Fruit fly (Drosophila melanogaster): Measurements from ENCODE around the gene CG4281.

The CG4281 gene

dm6 chrX:2071878-2072817, 7.2 kb upstream of the CG4281 start, which contains the start of gene Rtca (continued):
- TF ChIP-seq ranshi (GFP tag; IDR thresholded peaks at IDR 0.05) (peak; percentile 60), CG8089 (GFP tag; optimal IDR thresholded peaks at IDR 0.05) (peak; percentile 11), org-1 (GFP tag; optimal IDR thresholded peaks at IDR 0.05) (peak; percentile 76), Mad (GFP tag; optimal IDR thresholded peaks at IDR 0.05) (peak; percentile 35), CG3281 (GFP tag; optimal IDR thresholded peaks at IDR 0.05) (peak; percentile 78), CG4282 (GFP tag; optimal IDR thresholded peaks at IDR 0.05) (peak; percentile 13), CG6254 (GFP tag; optimal IDR thresholded peaks at IDR 0.05) (peak; percentile 40), CG17802 (tag; optimal IDR thresholded peaks at IDR 0.05) (no peak), CG4328 (GFP tag; optimal IDR thresholded peaks at IDR 0.05) (no peak), dmrt99B (tag; optimal IDR thresholded peaks at IDR 0.05) (peak; percentile 83), hkb (optimal IDR thresholded peaks at IDR 0.05) (no peak), hkb (GFP tag; IDR thresholded peaks at IDR 0.05) (peak; percentile 79), Dfd (GFP tag; optimal IDR thresholded peaks at IDR 0.05) (no peak), shn (GFP tag; optimal IDR thresholded peaks at IDR 0.05) (peak; percentile 55), H15 (GFP tag; IDR thresholded peaks at IDR 0.05) (peak; percentile 44; the same call in 1 of the 3 replicates), unpg (GFP tag; optimal IDR thresholded peaks at IDR 0.05) (peak; percentile 75), Sox102F (GFP tag; optimal IDR thresholded peaks at IDR 0.05) (peak; percentile 56), h (optimal IDR thresholded peaks at IDR 0.05) (no peak), aop (GFP tag; IDR thresholded peaks at IDR 0.05) (no peak), YL-1 (GFP tag; optimal IDR thresholded peaks at IDR 0.05) (peak; percentile 20), grau (tag; optimal IDR thresholded peaks at IDR 0.05) (peak; percentile 79), dmrt11E (tag; optimal IDR thresholded peaks at IDR 0.05) (peak; percentile 16), CG32772 (GFP tag; IDR thresholded peaks at IDR 0.05) (0 out of 2 replicates have a peak, but pooled peaks have one; percentile 45), CG17568 (GFP tag; optimal IDR thresholded peaks at IDR 0.05) (no peak), CHES-1-like (GFP tag; optimal IDR thresholded peaks at IDR 0.05) (peak; percentile 43), CG9215 (GFP tag; IDR thresholded peaks at IDR 0.05) (peak; percentile 62), Sin3A (optimal IDR thresholded peaks at IDR 0.05) (no peak), CG6654 (GFP tag; optimal IDR thresholded peaks at IDR 0.05) (peak; percentile 43), trh (GFP tag; optimal IDR thresholded peaks at IDR 0.05) (peak; percentile 6), CrebB (tag; optimal IDR thresholded peaks at IDR 0.05) (no peak), pb (GFP tag; optimal IDR thresholded peaks at IDR 0.05) (peak; percentile 46), CG6689 (GFP tag; IDR thresholded peaks at IDR 0.05) (peak; percentile 71), CTCF (GFP tag; optimal IDR thresholded peaks at IDR 0.05) (no peak), CG6813 (GFP tag; optimal IDR thresholded peaks at IDR 0.05) (peak; percentile 67), kni (GFP tag; optimal IDR thresholded peaks at IDR 0.05) (no peak), knrl (GFP tag; IDR thresholded peaks at IDR 0.05; ENCODE audit: partially characterized antibody) (no peak), sc (optimal IDR thresholded peaks at IDR 0.05) (no peak), sc (GFP tag; optimal IDR thresholded peaks at IDR 0.05) (peak; percentile 12), MESR4 (GFP tag; optimal IDR thresholded peaks at IDR 0.05) (peak; percentile 12), Bteb2 (GFP tag; optimal IDR thresholded peaks at IDR 0.05) (peak; percentile 52), CG12155 (GFP tag; optimal IDR thresholded peaks at IDR 0.05) (peak; percentile 46), CG6272 (GFP tag; IDR thresholded peaks at IDR 0.05) (0 out of 2 replicates have a peak, but pooled peaks have one; percentile 17), fd102C (GFP tag; optimal IDR thresholded peaks at IDR 0.05) (no peak), Tbp (GFP tag; optimal IDR thresholded peaks at IDR 0.05) (no peak), slp2 (GFP tag; optimal IDR thresholded peaks at IDR 0.05) (no peak), tio (GFP tag; optimal IDR thresholded peaks at IDR 0.05) (no peak), E2f1 (GFP tag; IDR thresholded peaks at IDR 0.05) (peak; percentile 72), CG30020 (tag; optimal IDR thresholded peaks at IDR 0.05) (no peak), Abd-B (GFP tag; optimal IDR thresholded peaks at IDR 0.05) (peak; percentile 37), usp (GFP tag; optimal IDR thresholded peaks at IDR 0.05) (no peak), crp (GFP tag; optimal IDR thresholded peaks at IDR 0.05) (no peak)
